Fruit fly (Drosophila melanogaster) whole organism, prepupa: Measurements from ENCODE around the gene hll.

Source experiments
- CG10631 ChIP-seq: fragments of 200-800 bp; sonication (Bioruptor generic); optimal IDR thresholded peaks from 2 replicates; lab custom pipeline; 2016; ENCODE audit warnings: missing biosample characterization, missing genetic modification characterization
- CG11294 ChIP-seq: fragments of 200-800 bp; sonication (Bioruptor generic); IDR thresholded peaks from 2 replicates; pipeline ENCODE4 v1.3.6; 2022; ENCODE audit warnings: missing biosample characterization, missing genetic modification characterization
- CG11762 ChIP-seq: fragments of 200-800 bp; sonication (Bioruptor generic); optimal IDR thresholded peaks from 3 replicates; lab custom pipeline; 2016; ENCODE audit warnings: missing biosample characterization, missing genetic modification characterization; ENCODE audit not compliant: insufficient read depth
- CG11902 ChIP-seq: fragments of 200-800 bp; sonication (Bioruptor generic); optimal IDR thresholded peaks from 3 replicates; lab custom pipeline; 2016; ENCODE audit warnings: missing biosample characterization, missing genetic modification characterization
- CG1621 ChIP-seq: fragments of 200-800 bp; sonication (Bioruptor generic); optimal IDR thresholded peaks from 3 replicates; lab custom pipeline; 2018; ENCODE audit warnings: missing biosample characterization, mild to moderate bottlenecking, missing genetic modification characterization
- CG16779 ChIP-seq: fragments of 200-800 bp; sonication (Bioruptor generic); optimal IDR thresholded peaks from 3 replicates; lab custom pipeline; 2017; ENCODE audit warnings: missing biosample characterization, mild to moderate bottlenecking, missing genetic modification characterization
- CG3032 ChIP-seq: fragments of 200-800 bp; optimal IDR thresholded peaks from 2 replicates; lab custom pipeline; 2019; ENCODE audit warnings: missing biosample characterization, mild to moderate bottlenecking, missing genetic modification characterization, moderate library complexity
- CG31627 ChIP-seq: fragments of 200-800 bp; sonication (Bioruptor generic); optimal IDR thresholded peaks from 3 replicates; lab custom pipeline; 2016; ENCODE audit warnings: missing biosample characterization, missing genetic modification characterization
- CG32006 ChIP-seq: fragments of 200-800 bp; sonication (Bioruptor generic); optimal IDR thresholded peaks from 3 replicates; lab custom pipeline; 2017; ENCODE audit warnings: missing biosample characterization, mild to moderate bottlenecking, missing genetic modification characterization
- CG34406 ChIP-seq: fragments of 200-800 bp; sonication (Bioruptor generic); optimal IDR thresholded peaks from 3 replicates; lab custom pipeline; 2016; ENCODE audit warnings: missing biosample characterization, missing genetic modification characterization
- CG3919 ChIP-seq: fragments of 200-800 bp; sonication (Bioruptor generic); optimal IDR thresholded peaks from 3 replicates; lab custom pipeline; 2016; ENCODE audit warnings: missing biosample characterization, missing genetic modification characterization
- CG4318 ChIP-seq: fragments of 200-800 bp; sonication (Bioruptor generic); optimal IDR thresholded peaks from 3 replicates; lab custom pipeline; 2017; ENCODE audit warnings: missing biosample characterization, mild to moderate bottlenecking, missing genetic modification characterization
- CG6163 ChIP-seq: fragments of 200-800 bp; sonication (Bioruptor generic); IDR thresholded peaks from 3 replicates; pipeline ENCODE4 v1.3.6; 2022; ENCODE audit warnings: missing biosample characterization, missing genetic modification characterization
- CG6808 ChIP-seq: fragments of 200-800 bp; sonication (Bioruptor generic); optimal IDR thresholded peaks from 3 replicates; lab custom pipeline; 2017; ENCODE audit warnings: missing biosample characterization, missing genetic modification characterization, mild to moderate bottlenecking, moderate library complexity, missing genetic modification reagents
- CG7368 ChIP-seq: fragments of 200-800 bp; sonication (Bioruptor generic); optimal IDR thresholded peaks from 3 replicates; lab custom pipeline; 2016; ENCODE audit warnings: missing biosample characterization, missing genetic modification characterization
- CG8119 ChIP-seq: fragments of 200-800 bp; sonication (Bioruptor generic); IDR thresholded peaks from 3 replicates; pipeline ENCODE4 v1.3.6; 2022; ENCODE audit warnings: missing biosample characterization, missing genetic modification characterization
- CG8319 ChIP-seq: fragments of 200-800 bp; sonication (Bioruptor generic); optimal IDR thresholded peaks from 3 replicates; lab custom pipeline; 2016; ENCODE audit warnings: missing biosample characterization, missing genetic modification characterization
- CG8632 ChIP-seq: fragments of 200-800 bp; sonication (Bioruptor generic); optimal IDR thresholded peaks from 3 replicates; lab custom pipeline; 2016; ENCODE audit warnings: missing biosample characterization, missing genetic modification characterization
- CG9139 ChIP-seq: fragments of 200-800 bp; sonication (Bioruptor generic); optimal IDR thresholded peaks from 3 replicates; lab custom pipeline; 2017; ENCODE audit warnings: missing biosample characterization, mild to moderate bottlenecking, missing genetic modification characterization
- Eip75B ChIP-seq: fragments of 200-800 bp; sonication (Bioruptor generic); optimal IDR thresholded peaks from 3 replicates; lab custom pipeline; 2016; ENCODE audit warnings: missing biosample characterization, missing genetic modification characterization
- Eip78C ChIP-seq: fragments of 200-800 bp; sonication (Bioruptor generic); peaks from one replicate; lab custom pipeline; 2016; ENCODE audit warnings: missing biosample characterization, missing genetic modification characterization
- Eip93F ChIP-seq: fragments of 200-800 bp; sonication (Bioruptor generic); optimal IDR thresholded peaks from 2 replicates; lab custom pipeline; 2016; ENCODE audit warnings: missing biosample characterization, mild to moderate bottlenecking, missing genetic modification characterization
- Ets21C ChIP-seq: fragments of 200-800 bp; sonication (Bioruptor generic); optimal IDR thresholded peaks from 3 replicates; lab custom pipeline; 2016; ENCODE audit warnings: missing biosample characterization, missing genetic modification characterization
- Ets96B ChIP-seq: fragments of 200-800 bp; optimal IDR thresholded peaks from 2 replicates; lab custom pipeline; 2019; ENCODE audit warnings: missing biosample characterization, mild to moderate bottlenecking, missing genetic modification characterization, moderate library complexity
- Gug ChIP-seq: fragments of 200-800 bp; sonication (Bioruptor generic); IDR thresholded peaks from 2 replicates; pipeline ENCODE4 v1.3.6; 2022; ENCODE audit warnings: missing biosample characterization, missing genetic modification characterization
- Hr38 ChIP-seq: sonication (Bioruptor generic); optimal IDR thresholded peaks from 2 replicates; lab custom pipeline; 2016; ENCODE audit warnings: missing biosample characterization, missing genetic modification characterization
- Hr39 ChIP-seq: fragments of 200-800 bp; sonication (Bioruptor generic); optimal IDR thresholded peaks from 2 replicates; lab custom pipeline; 2016; ENCODE audit warnings: missing biosample characterization, missing genetic modification characterization
- Hr4 ChIP-seq: fragments of 200-800 bp; sonication (Bioruptor generic); optimal IDR thresholded peaks from 3 replicates; lab custom pipeline; 2016; ENCODE audit warnings: missing biosample characterization, missing genetic modification characterization
- Lpt ChIP-seq: fragments of 200-800 bp; sonication (Bioruptor generic); optimal IDR thresholded peaks from 3 replicates; lab custom pipeline; 2016; ENCODE audit warnings: missing biosample characterization, missing genetic modification characterization
- Met ChIP-seq: fragments of 200-800 bp; sonication (Bioruptor generic); optimal IDR thresholded peaks from 3 replicates; lab custom pipeline; 2016; ENCODE audit warnings: missing biosample characterization, missing genetic modification characterization
- OdsH ChIP-seq: fragments of 200-800 bp; sonication (Bioruptor generic); optimal IDR thresholded peaks from 3 replicates; lab custom pipeline; 2016; ENCODE audit warnings: missing biosample characterization, missing genetic modification characterization
- Smox ChIP-seq: fragments of 200-800 bp; sonication (Bioruptor generic); optimal IDR thresholded peaks from 3 replicates; lab custom pipeline; 2016; ENCODE audit warnings: missing biosample characterization, missing genetic modification characterization
- Sox102F ChIP-seq: fragments of 200-800 bp; sonication (Bioruptor generic); optimal IDR thresholded peaks from 2 replicates; lab custom pipeline; 2016; ENCODE audit warnings: missing biosample characterization, mild to moderate bottlenecking, missing genetic modification characterization
- Sox14 ChIP-seq: fragments of 200-800 bp; sonication (Bioruptor generic); optimal IDR thresholded peaks from 3 replicates; lab custom pipeline; 2016; ENCODE audit warnings: missing biosample characterization, missing genetic modification characterization
- Sox15 ChIP-seq: fragments of 200-800 bp; sonication (Bioruptor generic); optimal IDR thresholded peaks from 3 replicates; lab custom pipeline; 2016; ENCODE audit warnings: missing biosample characterization, missing genetic modification characterization
- achi ChIP-seq: fragments of 200-800 bp; sonication (Bioruptor generic); optimal IDR thresholded peaks from 3 replicates; lab custom pipeline; 2016; ENCODE audit warnings: missing biosample characterization, missing genetic modification characterization
- acj6 ChIP-seq: fragments of 200-800 bp; sonication (Bioruptor generic); optimal IDR thresholded peaks from 3 replicates; lab custom pipeline; 2016; ENCODE audit warnings: missing biosample characterization, missing genetic modification characterization
- cyc ChIP-seq: fragments of 200-800 bp; sonication (Bioruptor generic); optimal IDR thresholded peaks from 3 replicates; lab custom pipeline; 2016; ENCODE audit warnings: missing biosample characterization, missing genetic modification characterization
- dac ChIP-seq: fragments of 200-800 bp; sonication (Bioruptor generic); optimal IDR thresholded peaks from 2 replicates; lab custom pipeline; 2017; ENCODE audit warnings: missing biosample characterization, mild to moderate bottlenecking, missing genetic modification characterization
- dsx ChIP-seq: fragments of 200-800 bp; optimal IDR thresholded peaks from 3 replicates; lab custom pipeline; 2019; ENCODE audit warnings: missing biosample characterization, mild to moderate bottlenecking, missing genetic modification characterization, moderate library complexity; ENCODE audit not compliant: poor library complexity, severe bottlenecking
- eg ChIP-seq: fragments of 200-800 bp; sonication (Bioruptor generic); IDR thresholded peaks from 3 replicates; pipeline ENCODE4 v1.3.6; 2022; ENCODE audit warnings: missing biosample characterization, missing genetic modification characterization
- esn ChIP-seq: fragments of 200-800 bp; sonication (Bioruptor generic); optimal IDR thresholded peaks from 2 replicates; lab custom pipeline; 2016; ENCODE audit warnings: missing biosample characterization, mild to moderate bottlenecking, missing genetic modification characterization, moderate library complexity
- fd85E ChIP-seq: fragments of 200-800 bp; sonication (Bioruptor generic); optimal IDR thresholded peaks from 3 replicates; lab custom pipeline; 2016; ENCODE audit warnings: missing biosample characterization, missing genetic modification characterization
- fkh ChIP-seq: fragments of 200-800 bp; sonication (Bioruptor generic); optimal IDR thresholded peaks from 3 replicates; lab custom pipeline; 2017; ENCODE audit warnings: missing biosample characterization, mild to moderate bottlenecking, missing genetic modification characterization, moderate library complexity
- lz ChIP-seq: fragments of 200-800 bp; sonication (Bioruptor generic); optimal IDR thresholded peaks from 3 replicates; lab custom pipeline; 2016; ENCODE audit warnings: missing biosample characterization, missing genetic modification characterization
- net ChIP-seq: fragments of 200-800 bp; sonication (Bioruptor generic); optimal IDR thresholded peaks from 3 replicates; lab custom pipeline; 2016; ENCODE audit warnings: missing biosample characterization, missing genetic modification characterization
- pdm3 ChIP-seq: fragments of 200-800 bp; sonication (Bioruptor generic); optimal IDR thresholded peaks from 3 replicates; lab custom pipeline; 2016; ENCODE audit warnings: missing biosample characterization, missing genetic modification characterization
- salr ChIP-seq, 2 experiments: fragments of 200-800 bp; sonication (Bioruptor generic); optimal IDR thresholded peaks; 3 replicates each; lab custom pipeline; 2016 to 2018; ENCODE audit warnings: missing biosample characterization in 2 of 2, missing genetic modification characterization in 2 of 2, mild to moderate bottlenecking in 1 of 2
- spab ChIP-seq: fragments of 200-800 bp; sonication (Bioruptor generic); optimal IDR thresholded peaks from 2 replicates; lab custom pipeline; 2017; ENCODE audit warnings: missing biosample characterization, mild to moderate bottlenecking, missing genetic modification characterization, missing genetic modification reagents
- ss ChIP-seq, 2 experiments: fragments of 200-800 bp; sonication (Bioruptor generic); optimal IDR thresholded peaks; 2 replicates in 1 of 2; 3 replicates in 1 of 2; lab custom pipeline; 2017 to 2018; ENCODE audit warnings: mild to moderate bottlenecking in 2 of 2, missing biosample characterization in 2 of 2, missing genetic modification characterization in 2 of 2, moderate library complexity in 1 of 2
- svp ChIP-seq: fragments of 200-800 bp; sonication (Bioruptor generic); peaks from one replicate; lab custom pipeline; 2016; ENCODE audit warnings: missing biosample characterization, missing genetic modification characterization
- topi ChIP-seq: fragments of 200-800 bp; sonication (Bioruptor generic); optimal IDR thresholded peaks from 3 replicates; lab custom pipeline; 2016; ENCODE audit warnings: missing biosample characterization, missing genetic modification characterization
- vri ChIP-seq: fragments of 200-800 bp; sonication (Bioruptor generic); optimal IDR thresholded peaks from 3 replicates; lab custom pipeline; 2016; ENCODE audit warnings: missing biosample characterization, mild to moderate bottlenecking, missing genetic modification characterization

Gene hll

DNA sequence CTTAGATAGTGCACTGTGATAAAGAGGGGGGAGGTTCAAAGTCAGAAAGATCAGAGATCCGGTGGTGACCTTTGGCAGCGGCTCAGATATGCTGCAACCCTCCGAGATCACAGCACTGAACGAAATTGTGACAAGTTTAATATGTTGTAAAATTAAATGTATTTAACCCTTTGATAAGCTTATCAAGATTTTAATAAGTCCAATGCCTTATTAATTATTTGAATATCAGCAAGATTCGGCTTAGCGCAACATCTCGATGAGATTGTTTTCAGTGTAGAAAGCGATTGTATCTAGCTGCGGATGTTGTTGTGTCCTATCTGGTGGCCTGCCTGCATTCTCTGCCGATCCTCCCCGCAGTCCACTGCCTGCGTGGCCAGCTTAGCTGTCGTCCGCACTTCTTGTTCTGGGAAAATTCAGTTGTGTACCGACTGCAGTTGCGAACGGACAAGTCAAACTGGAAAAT is 20.4 kb downstream of the hll start, which contains the start of gene NimC4:
Gene NimC4 (plus strand): TSS at position 413 of the 463 bp plus-strand sequence.
- TF ChIP-seq fd85E (GFP tag; lab: Kevin White, UChicago) (no peak), Sox14 (GFP tag; lab: Kevin White, UChicago) (peak; percentile 41), cyc (GFP tag; lab: Kevin White, UChicago) (no peak), Hr39 (GFP tag; lab: Kevin White, UChicago) (no peak), esn (GFP tag; lab: Kevin White, UChicago) (no peak), net (GFP tag; lab: Kevin White, UChicago) (peak; percentile 58), fkh (GFP tag; lab: Kevin White, UChicago) (no peak), CG34406 (GFP tag; lab: Kevin White, UChicago) (peak; percentile 19), ss (GFP tag; optimal IDR thresholded peaks at IDR 0.05; lab: Kevin White, UChicago) (peak; percentile 10 to 55), acj6 (GFP tag; lab: Kevin White, UChicago) (peak; percentile 42), CG8319 (no peak), Gug (peak; percentile 78), dsx (peak; percentile 31), CG3032 (tag; lab: Kevin White, UChicago) (no peak), CG16779 (tag; lab: Kevin White, UChicago) (peak; percentile 47), dac (GFP tag; lab: Kevin White, UChicago) (peak; percentile 11), Lpt (GFP tag; lab: Kevin White, UChicago) (peak; percentile 53), Sox15 (no peak), svp (GFP tag; lab: Kevin White, UChicago) (no peak), Ets21C (GFP tag; lab: Kevin White, UChicago) (no peak), Met (GFP tag; lab: Kevin White, UChicago) (no peak), Eip75B (peak; percentile 55), vri (GFP tag; lab: Kevin White, UChicago) (no peak), Eip93F (no peak), Ets96B (peak; percentile 57), CG8119 (GFP tag; lab: Robert Waterston, UW) (peak; percentile 73), CG8632 (GFP tag; lab: Kevin White, UChicago) (peak; percentile 17), CG32006 (GFP tag; lab: Kevin White, UChicago) (peak; percentile 81), Hr38 (no peak), CG10631 (peak; percentile 52), CG9139 (GFP tag; lab: Kevin White, UChicago) (peak; percentile 13), lz (GFP tag; lab: Kevin White, UChicago) (no peak), CG11762 (peak; percentile 42), pdm3 (GFP tag; lab: Kevin White, UChicago) (peak; percentile 51), CG11902 (GFP tag; lab: Kevin White, UChicago) (no peak), achi (GFP tag; lab: Kevin White, UChicago) (peak; percentile 37), CG6163 (GFP tag; lab: Robert Waterston, UW) (peak; percentile 72), Sox102F (GFP tag; lab: Kevin White, UChicago) (no peak), Eip78C (GFP tag; lab: Kevin White, UChicago) (peak; percentile 82), CG1621 (tag; lab: Kevin White, UChicago) (peak; percentile 41), CG3919 (GFP tag; lab: Kevin White, UChicago) (peak; percentile 58), CG31627 (GFP tag; lab: Kevin White, UChicago) (no peak), salr (GFP tag; optimal IDR thresholded peaks at IDR 0.05; lab: Kevin White, UChicago) (peak; percentile 30 to 39), CG11294 (GFP tag; lab: Robert Waterston, UW) (peak; percentile 42; the same call in 1 of the 2 replicates), CG6808 (peak; percentile 53), Smox (GFP tag; lab: Kevin White, UChicago) (no peak), OdsH (GFP tag; lab: Kevin White, UChicago) (peak; percentile 51), spab (GFP tag; lab: Kevin White, UChicago) (peak; percentile 33), CG7368 (peak; percentile 0), Hr4 (GFP tag; lab: Kevin White, UChicago) (peak; percentile 71), topi (GFP tag; lab: Kevin White, UChicago) (no peak), eg (GFP tag; lab: Robert Waterston, UW) (peak; percentile 74; the same call in 2 of the 3 replicates), CG4318 (GFP tag; lab: Kevin White, UChicago) (peak; percentile 43)
